Worm (Caenorhabditis elegans) whole organism, young adult: ENCODE results near the gene bath-30.

Experiments used
- D2030.7 ChIP-seq: fragments of 200-800 bp; sonication (Bioruptor generic); IDR thresholded peaks from 2 replicates; pipeline ENCODE4 v1.3.6; 2022; ENCODE audit warnings: missing genetic modification reagents, missing genetic modification characterization, missing compliant biosample characterization
- F22D6.2 ChIP-seq: sonication (generic microtip); optimal IDR thresholded peaks from 2 replicates; lab custom pipeline; 2016; ENCODE audit warnings: mild to moderate bottlenecking, missing genetic modification characterization, missing compliant biosample characterization
- F39B2.1 ChIP-seq: fragments of 200-800 bp; sonication (Bioruptor generic); IDR thresholded peaks from 2 replicates; pipeline ENCODE4 v1.3.6; 2022; ENCODE audit warnings: missing genetic modification reagents, missing genetic modification characterization, missing compliant biosample characterization
- K11D2.4 ChIP-seq: fragments of 200-800 bp; sonication (Bioruptor generic); IDR thresholded peaks from 2 replicates; pipeline ENCODE4 v1.3.6; 2022; ENCODE audit warnings: missing genetic modification reagents, missing genetic modification characterization, missing compliant biosample characterization
- ccch-3 ChIP-seq: fragments of 200-800 bp; sonication (Bioruptor generic); optimal IDR thresholded peaks from 2 replicates; lab custom pipeline; 2018; ENCODE audit warnings: mild to moderate bottlenecking, missing genetic modification characterization, missing compliant biosample characterization
- gei-17 ChIP-seq: fragments of 200-800 bp; sonication (Bioruptor generic); optimal IDR thresholded peaks from 2 replicates; lab custom pipeline; 2018; ENCODE audit warnings: mild to moderate bottlenecking, missing genetic modification characterization, missing compliant biosample characterization
- him-1 ChIP-seq: sonication (generic microtip); optimal IDR thresholded peaks from 2 replicates; lab custom pipeline; 2016; ENCODE audit warnings: missing genotype, missing genetic modification reagents, missing genetic modification characterization, missing compliant biosample characterization
- madf-6 ChIP-seq: fragments of 200-800 bp; sonication (Bioruptor generic); IDR thresholded peaks from 2 replicates; pipeline ENCODE4 v1.3.6; 2022; ENCODE audit warnings: missing genetic modification reagents, missing genetic modification characterization, missing compliant biosample characterization
- nhr-120 ChIP-seq: fragments of 200-800 bp; sonication (Bioruptor generic); IDR thresholded peaks from 2 replicates; pipeline ENCODE4 v1.3.6; 2022; ENCODE audit warnings: missing genetic modification characterization, missing compliant biosample characterization
- snpc-4 ChIP-seq, 5 experiments: fragments of 150-350 bp in 1 of 5; sonication (generic microtip) in 4 of 5; optimal IDR thresholded peaks; 2 replicates each; lab custom pipeline; 2014 to 2018; ENCODE audit warnings: missing genetic modification characterization in 5 of 5, missing biosample characterization in 3 of 5, antibody characterized with exemption in 2 of 5, mild to moderate bottlenecking in 2 of 5, missing compliant biosample characterization in 2 of 5, missing genotype in 2 of 5, moderate library complexity in 2 of 5, missing genetic modification reagents in 1 of 5

DNA sequence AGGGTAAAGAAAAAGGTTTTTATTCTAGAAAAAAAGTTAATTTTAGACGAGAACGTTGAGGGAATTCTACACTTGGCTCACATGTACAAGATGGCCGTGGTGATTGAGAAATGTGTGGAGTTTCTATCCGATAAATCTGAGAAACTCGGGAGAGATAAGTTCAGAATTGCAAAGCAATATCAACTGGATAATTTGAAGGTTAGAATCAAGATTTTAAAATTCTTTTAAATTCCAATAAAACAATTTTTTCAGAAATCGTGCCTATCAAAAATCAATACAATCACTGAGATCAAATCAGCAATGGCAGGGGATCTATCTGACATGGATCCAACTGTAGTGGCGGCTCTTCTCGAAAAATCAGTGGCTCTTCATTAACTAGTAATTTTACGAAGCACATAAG lies 32.1 kb upstream of the bath-30 start, which contains the start of gene Y49F6C.2:
- TF ChIP-seq F39B2.1 (GFP tag; lab: Robert Waterston, UW) (no peak), madf-6 (GFP tag; lab: Robert Waterston, UW) (no peak), gei-17 (no peak), him-1 (tag; lab: Kevin White, UChicago) (no peak), D2030.7 (GFP tag; lab: Robert Waterston, UW) (no peak), snpc-4 (GFP tag; optimal IDR thresholded peaks at IDR 0.05; lab: Kevin White, UChicago) (no peak), snpc-4 (tag; optimal IDR thresholded peaks at IDR 0.05; lab: Kevin White, UChicago) (no peak), K11D2.4 (no peak), F22D6.2 (tag; lab: Kevin White, UChicago) (no peak), nhr-120 (no peak), ccch-3 (GFP tag; lab: Kevin White, UChicago) (no peak)
